Worm (Caenorhabditis elegans): ENCODE results near the gene test-1.

ce11 chrIV:2127375-2127774 is 9.4 kb upstream of the test-1 start:
- TF ChIP-seq nhr-11 (tag; optimal IDR thresholded peaks at IDR 0.05) (no peak), lin-11 (tag; optimal IDR thresholded peaks at IDR 0.05) (no peak), unc-55 (GFP tag; optimal IDR thresholded peaks at IDR 0.05) (no peak), ceh-45 (GFP tag; IDR thresholded peaks at IDR 0.05) (no peak), ceh-9 (tag; optimal IDR thresholded peaks at IDR 0.05) (no peak), ceh-31 (tag; optimal IDR thresholded peaks at IDR 0.05) (no peak), pag-3 (tag; optimal IDR thresholded peaks at IDR 0.05; ENCODE audit: borderline replicate concordance) (no peak), ama-1 (optimal IDR thresholded peaks at IDR 0.05) (no peak), ceh-22 (tag; optimal IDR thresholded peaks at IDR 0.05) (no peak), sox-2 (GFP tag; IDR thresholded peaks at IDR 0.05) (no peak), ceh-48 (tag; optimal IDR thresholded peaks at IDR 0.05) (no peak), ztf-16 (tag; optimal IDR thresholded peaks at IDR 0.05) (no peak), pqm-1 (tag; optimal IDR thresholded peaks at IDR 0.05) (no peak)
